Fruit fly (Drosophila melanogaster): ENCODE measurements around the gene GV1.

Gene GV1

DNA sequence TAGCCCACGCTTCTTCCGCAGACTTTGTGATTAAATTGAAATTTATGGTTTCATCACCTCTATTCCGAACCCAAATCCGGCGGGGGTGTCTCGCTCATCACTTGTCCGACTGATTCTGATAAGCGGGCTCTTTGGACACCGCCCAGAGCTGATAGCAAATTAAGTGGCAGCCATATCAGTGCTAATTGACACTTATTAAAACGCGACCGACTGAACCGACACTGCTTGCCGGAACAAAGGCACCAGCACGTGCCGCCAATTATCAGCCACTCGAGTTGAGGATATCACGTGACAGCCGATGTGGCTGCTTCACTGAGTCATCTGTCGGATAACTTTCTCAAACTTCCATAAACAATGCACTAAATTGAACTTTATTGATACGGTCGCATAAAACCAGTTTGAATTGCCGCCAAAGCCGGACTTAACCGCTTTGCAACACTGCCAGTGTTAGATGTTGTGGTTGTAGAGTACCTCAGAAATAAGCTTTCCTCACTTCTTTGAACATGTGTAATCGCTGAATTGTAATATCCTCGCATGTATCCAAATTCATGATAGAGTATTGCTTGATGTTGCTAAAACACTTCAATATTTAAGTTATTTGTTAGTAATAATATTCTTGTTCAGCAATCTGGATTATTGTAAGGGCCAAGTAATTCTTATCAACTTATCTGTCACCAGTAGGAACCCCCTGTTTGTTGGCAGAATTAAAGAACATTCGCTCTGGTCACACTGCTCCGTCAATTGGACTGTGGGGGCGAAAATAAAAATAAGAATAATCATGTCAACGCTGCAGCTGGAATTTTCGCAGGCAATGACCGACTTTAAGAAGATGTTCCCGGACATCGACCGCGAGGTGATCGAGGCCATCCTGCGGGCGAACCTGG, 46.3 kb downstream of the GV1 start, which contains the start of gene CG12024 (continued):
- TF ChIP-seq Trl (optimal IDR thresholded peaks at IDR 0.05): peak in 1 of 2 experiments; percentile 11
- TF ChIP-seq Trl (GFP tag; optimal IDR thresholded peaks at IDR 0.05): peak; percentile 76
- TF ChIP-seq hth (optimal IDR thresholded peaks at IDR 0.05): no peak
- peak; percentile 35 for TF ChIP-seq CrebB (tag; optimal IDR thresholded peaks at IDR 0.05)
- peak; percentile 70 for TF ChIP-seq chn (GFP tag; optimal IDR thresholded peaks at IDR 0.05)
- TF ChIP-seq CG17359 (tag; optimal IDR thresholded peaks at IDR 0.05): peak; percentile 63
- TF ChIP-seq ems (GFP tag; optimal IDR thresholded peaks at IDR 0.05): peak; percentile 61
- peak; percentile 80 for TF ChIP-seq CG7786 (GFP tag; optimal IDR thresholded peaks at IDR 0.05)
- TF ChIP-seq fd102C (GFP tag; optimal IDR thresholded peaks at IDR 0.05): no peak
- TF ChIP-seq Drgx (GFP tag; IDR thresholded peaks at IDR 0.05): peak; percentile 31; the same call in 1 of the 2 replicates
- no peak for TF ChIP-seq CG10321 (GFP tag; IDR thresholded peaks at IDR 0.05)
- TF ChIP-seq Dref (GFP tag; IDR thresholded peaks at IDR 0.05): peak; percentile 4; the same call in 1 of the 2 replicates
- TF ChIP-seq CG9817 (tag; optimal IDR thresholded peaks at IDR 0.05): peak; percentile 84
- peak; percentile 52; the same call in 1 of the 3 replicates for TF ChIP-seq CG11093 (GFP tag; IDR thresholded peaks at IDR 0.05)
- TF ChIP-seq HHEX (GFP tag; optimal IDR thresholded peaks at IDR 0.05): peak; percentile 46
- TF ChIP-seq CG3065 (GFP tag; optimal IDR thresholded peaks at IDR 0.05): peak; percentile 39
- peak; percentile 75 for TF ChIP-seq CG9215 (GFP tag; IDR thresholded peaks at IDR 0.05)
- no peak for TF ChIP-seq CG11723 (GFP tag; optimal IDR thresholded peaks at IDR 0.05)
- peak; percentile 10 for TF ChIP-seq Deaf1 (tag; optimal IDR thresholded peaks at IDR 0.05)
- TF ChIP-seq salm (tag; optimal IDR thresholded peaks at IDR 0.05): peak; percentile 3
- TF ChIP-seq kah (GFP tag; optimal IDR thresholded peaks at IDR 0.05): no peak
- peak; percentile 39; the same call in 1 of the 3 replicates for TF ChIP-seq CG11560 (tag; IDR thresholded peaks at IDR 0.05)
- TF ChIP-seq CG14050 (GFP tag; IDR thresholded peaks at IDR 0.05): peak; percentile 32; the same call in 1 of the 3 replicates
- TF ChIP-seq az2 (GFP tag; optimal IDR thresholded peaks at IDR 0.05): peak; percentile 72
- peak; percentile 65; the same call in 1 of the 2 replicates for TF ChIP-seq NFAT (GFP tag; IDR thresholded peaks at IDR 0.05)
- TF ChIP-seq bsh (GFP tag; optimal IDR thresholded peaks at IDR 0.05): peak in 1 of 2 experiments; percentile 61
- peak; percentile 87 for TF ChIP-seq phol (tag; optimal IDR thresholded peaks at IDR 0.05)
- peak; percentile 55 for TF ChIP-seq nerfin-1 (tag; optimal IDR thresholded peaks at IDR 0.05)
- peak; percentile 65 for TF ChIP-seq Bteb2 (GFP tag; optimal IDR thresholded peaks at IDR 0.05)
- TF ChIP-seq vfl (GFP tag; optimal IDR thresholded peaks at IDR 0.05): peak; percentile 1
- TF ChIP-seq CG18476 (GFP tag; optimal IDR thresholded peaks at IDR 0.05): peak; percentile 47
- TF ChIP-seq D (optimal IDR thresholded peaks at IDR 0.05): no peak
- TF ChIP-seq D (GFP tag; optimal IDR thresholded peaks at IDR 0.05): peak; percentile 39
- TF ChIP-seq pnt (GFP tag; optimal IDR thresholded peaks at IDR 0.05): peak; percentile 66
- peak; percentile 31 for TF ChIP-seq HmgD (GFP tag; optimal IDR thresholded peaks at IDR 0.05)
- peak; percentile 39; the same call in 1 of the 3 replicates for TF ChIP-seq zfh1 (GFP tag; IDR thresholded peaks at IDR 0.05)
- TF ChIP-seq pita (GFP tag; optimal IDR thresholded peaks at IDR 0.05): no peak
- no peak for TF ChIP-seq CG7271 (tag; optimal IDR thresholded peaks at IDR 0.05)
- TF ChIP-seq fru (optimal IDR thresholded peaks at IDR 0.05): no peak
- TF ChIP-seq amos (GFP tag; IDR thresholded peaks at IDR 0.05; ENCODE audit: partially characterized antibody): no peak
- peak; percentile 56; the same call in 2 of the 4 replicates for TF ChIP-seq Gug (GFP tag; IDR thresholded peaks at IDR 0.05)
- peak; percentile 76 for TF ChIP-seq Mad (GFP tag; optimal IDR thresholded peaks at IDR 0.05)
- TF ChIP-seq ken (GFP tag; IDR thresholded peaks at IDR 0.05): 0 out of 3 replicates have a peak, but pooled peaks have one; percentile 27
- no peak for TF ChIP-seq crol (GFP tag; IDR thresholded peaks at IDR 0.05)
- no peak for TF ChIP-seq Stat92E (GFP tag; optimal IDR thresholded peaks at IDR 0.05)
- TF ChIP-seq fd64A (GFP tag; optimal IDR thresholded peaks at IDR 0.05): no peak
- peak; percentile 49 for TF ChIP-seq CG7928 (GFP tag; optimal IDR thresholded peaks at IDR 0.05)
- TF ChIP-seq Med (GFP tag): peak; percentile 93
- TF ChIP-seq oc (tag; optimal IDR thresholded peaks at IDR 0.05): no peak
- TF ChIP-seq dpn (GFP tag; optimal IDR thresholded peaks at IDR 0.05): peak; percentile 77 to 78
